Fruit fly (Drosophila melanogaster): Measurements from ENCODE around the gene MED15.
A peak's percentile ranks its signal among the peaks of the same experiment; 100 is the strongest.

The MED15 gene

DNA sequence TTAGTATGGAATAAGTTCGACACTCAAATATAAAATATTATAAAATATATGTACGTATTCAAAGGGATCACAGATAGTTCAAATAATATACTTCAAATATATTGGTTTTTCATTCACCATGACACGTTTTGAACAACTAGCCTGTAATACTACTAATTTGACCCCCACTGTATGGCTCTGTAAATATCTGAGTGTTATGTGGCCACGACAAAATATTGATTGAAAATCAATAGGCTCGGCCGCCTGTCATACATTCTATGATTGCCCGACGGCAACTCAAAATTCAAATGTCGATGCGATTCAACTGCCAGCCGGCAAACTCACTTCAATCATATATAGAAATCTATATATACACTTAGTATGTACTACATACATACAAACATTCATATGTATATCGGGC, 2.9 kb upstream of the MED15 start:
- TF ChIP-seq OdsH (GFP tag; optimal IDR thresholded peaks at IDR 0.05) (no peak), Sp1 (GFP tag; optimal IDR thresholded peaks at IDR 0.05) (no peak), foxo (GFP tag; optimal IDR thresholded peaks at IDR 0.05) (no peak)

dm6 chr2L:470336-470934, 2.4 kb upstream of the MED15 start:
- TF ChIP-seq dmrt93B (GFP tag; optimal IDR thresholded peaks at IDR 0.05) (peak; percentile 4), OdsH (GFP tag; optimal IDR thresholded peaks at IDR 0.05) (peak; percentile 36), sv (GFP tag; optimal IDR thresholded peaks at IDR 0.05) (peak; percentile 71), Mio (GFP tag; optimal IDR thresholded peaks at IDR 0.05) (no peak), Sp1 (GFP tag; optimal IDR thresholded peaks at IDR 0.05) (no peak), Hnf4 (GFP tag; optimal IDR thresholded peaks at IDR 0.05) (peak; percentile 61), ey (GFP tag; optimal IDR thresholded peaks at IDR 0.05) (peak; percentile 66), tai (GFP tag; optimal IDR thresholded peaks at IDR 0.05) (peak; percentile 45), rgr (GFP tag; optimal IDR thresholded peaks at IDR 0.05) (peak; percentile 38), Hr83 (GFP tag; optimal IDR thresholded peaks at IDR 0.05; ENCODE audit: poor library complexity, severe bottlenecking) (peak; percentile 0), Dif (GFP tag; optimal IDR thresholded peaks at IDR 0.05; ENCODE audit: partially characterized antibody) (no peak), pan (optimal IDR thresholded peaks at IDR 0.05) (no peak), woc (GFP tag; optimal IDR thresholded peaks at IDR 0.05) (peak; percentile 50), N (GFP tag; optimal IDR thresholded peaks at IDR 0.05) (no peak), dl (GFP tag; optimal IDR thresholded peaks at IDR 0.05; ENCODE audit: insufficient read depth in 1 of 2, partially characterized antibody in 2 of 2) (no peak), Dfd (GFP tag; optimal IDR thresholded peaks at IDR 0.05) (no peak), psq (GFP tag; optimal IDR thresholded peaks at IDR 0.05) (peak; percentile 55), Rel (GFP tag; optimal IDR thresholded peaks at IDR 0.05) (no peak), Rel (tag; optimal IDR thresholded peaks at IDR 0.05) (no peak), Vsx2 (GFP tag; optimal IDR thresholded peaks at IDR 0.05; ENCODE audit: partially characterized antibody) (no peak), brk (GFP tag; optimal IDR thresholded peaks at IDR 0.05) (peak; percentile 30), Abd-B (GFP tag; optimal IDR thresholded peaks at IDR 0.05) (no peak), CrebA (GFP tag; optimal IDR thresholded peaks at IDR 0.05; ENCODE audit: borderline replicate concordance) (no peak), Myc (optimal IDR thresholded peaks at IDR 0.05) (no peak), fru (GFP tag; optimal IDR thresholded peaks at IDR 0.05) (peak; percentile 65), usp (GFP tag; optimal IDR thresholded peaks at IDR 0.05) (no peak), HLH106 (tag; optimal IDR thresholded peaks at IDR 0.05) (no peak), CG32264 (GFP tag; optimal IDR thresholded peaks at IDR 0.05) (peak; percentile 29), Hr78 (GFP tag; optimal IDR thresholded peaks at IDR 0.05) (no peak), h (GFP tag; optimal IDR thresholded peaks at IDR 0.05) (peak; percentile 67), dsf (GFP tag; optimal IDR thresholded peaks at IDR 0.05; ENCODE audit: borderline replicate concordance) (no peak), Jra (GFP tag; optimal IDR thresholded peaks at IDR 0.05) (no peak), br (GFP tag; optimal IDR thresholded peaks at IDR 0.05) (peak; percentile 79), GATAd (GFP tag; optimal IDR thresholded peaks at IDR 0.05) (no peak), foxo (GFP tag; optimal IDR thresholded peaks at IDR 0.05) (peak in 1 of 2 experiments; percentile 55), CG9705 (GFP tag; optimal IDR thresholded peaks at IDR 0.05) (no peak), lola (GFP tag; optimal IDR thresholded peaks at IDR 0.05) (no peak), jim (GFP tag; optimal IDR thresholded peaks at IDR 0.05) (no peak), sage (GFP tag; optimal IDR thresholded peaks at IDR 0.05) (no peak)

- TF ChIP-seq sage (GFP tag; optimal IDR thresholded peaks at IDR 0.05) (peak; percentile 50), GATAd (GFP tag; optimal IDR thresholded peaks at IDR 0.05) (no peak), Dfd (GFP tag; optimal IDR thresholded peaks at IDR 0.05) (peak; percentile 61), rgr (GFP tag; optimal IDR thresholded peaks at IDR 0.05) (peak; percentile 73), tai (GFP tag; optimal IDR thresholded peaks at IDR 0.05) (no peak), CG32264 (GFP tag; optimal IDR thresholded peaks at IDR 0.05) (no peak), fru (GFP tag; optimal IDR thresholded peaks at IDR 0.05) (no peak), Rel (GFP tag; optimal IDR thresholded peaks at IDR 0.05) (peak; percentile 40), Rel (tag; optimal IDR thresholded peaks at IDR 0.05) (no peak), Jra (GFP tag; optimal IDR thresholded peaks at IDR 0.05) (no peak), jim (GFP tag; optimal IDR thresholded peaks at IDR 0.05) (peak; percentile 98), dsf (GFP tag; optimal IDR thresholded peaks at IDR 0.05; ENCODE audit: borderline replicate concordance) (no peak), h (GFP tag; optimal IDR thresholded peaks at IDR 0.05) (peak; percentile 71), sv (GFP tag; optimal IDR thresholded peaks at IDR 0.05) (peak; percentile 18), lola (GFP tag; optimal IDR thresholded peaks at IDR 0.05) (no peak), Dif (GFP tag; optimal IDR thresholded peaks at IDR 0.05; ENCODE audit: partially characterized antibody) (no peak), Sp1 (GFP tag; optimal IDR thresholded peaks at IDR 0.05) (peak; percentile 63), usp (GFP tag; optimal IDR thresholded peaks at IDR 0.05) (no peak), Myc (optimal IDR thresholded peaks at IDR 0.05) (no peak), N (GFP tag; optimal IDR thresholded peaks at IDR 0.05) (no peak), CG9705 (GFP tag; optimal IDR thresholded peaks at IDR 0.05) (no peak), HLH106 (tag; optimal IDR thresholded peaks at IDR 0.05) (peak; percentile 74), Vsx2 (GFP tag; optimal IDR thresholded peaks at IDR 0.05; ENCODE audit: partially characterized antibody) (no peak), dmrt93B (GFP tag; optimal IDR thresholded peaks at IDR 0.05) (peak; percentile 15), Mio (GFP tag; optimal IDR thresholded peaks at IDR 0.05) (no peak), OdsH (GFP tag; optimal IDR thresholded peaks at IDR 0.05) (peak; percentile 78), CrebA (GFP tag; optimal IDR thresholded peaks at IDR 0.05; ENCODE audit: borderline replicate concordance) (peak; percentile 22), dl (GFP tag; optimal IDR thresholded peaks at IDR 0.05; ENCODE audit: insufficient read depth in 1 of 2, partially characterized antibody in 2 of 2) (no peak), Hr78 (GFP tag; optimal IDR thresholded peaks at IDR 0.05) (no peak), ey (GFP tag; optimal IDR thresholded peaks at IDR 0.05) (no peak), psq (GFP tag; optimal IDR thresholded peaks at IDR 0.05) (peak; percentile 48), Hnf4 (GFP tag; optimal IDR thresholded peaks at IDR 0.05) (peak; percentile 11), br (GFP tag; optimal IDR thresholded peaks at IDR 0.05) (no peak), pan (optimal IDR thresholded peaks at IDR 0.05) (no peak), Hr83 (GFP tag; optimal IDR thresholded peaks at IDR 0.05; ENCODE audit: poor library complexity, severe bottlenecking) (no peak), foxo (GFP tag; optimal IDR thresholded peaks at IDR 0.05) (peak in 1 of 2 experiments; percentile 48), brk (GFP tag; optimal IDR thresholded peaks at IDR 0.05) (peak; percentile 73), Abd-B (GFP tag; optimal IDR thresholded peaks at IDR 0.05) (no peak)
These were observed 1.8 kb upstream of the MED15 start for dm6 chr2L:471021-471479.
